Worm (Caenorhabditis elegans) whole organism, L4 larva: ENCODE data around the gene C50B8.5.

Source experiments
- F26F4.8 ChIP-seq: fragments of 200-800 bp; sonication (Bioruptor generic); conservative IDR thresholded peaks from 2 replicates; pipeline ENCODE4 v1.3.6; 2022; ENCODE audit warnings: missing genetic modification characterization, missing compliant biosample characterization
- F49E8.2 ChIP-seq: sonication (generic microtip); optimal IDR thresholded peaks from 2 replicates; lab custom pipeline; 2016; ENCODE audit warnings: missing compliant biosample characterization, mild to moderate bottlenecking, missing genetic modification characterization, borderline replicate concordance
- aha-1 ChIP-seq: fragments of 150-350 bp; peaks from one replicate; lab custom pipeline; 2014; ENCODE audit warnings: missing biosample characterization, missing genetic modification characterization
- aly-2 ChIP-seq: sonication (generic microtip); optimal IDR thresholded peaks from 2 replicates; lab custom pipeline; 2018; ENCODE audit warnings: missing biosample characterization, missing genetic modification characterization
- ama-1 ChIP-seq: fragments of 150-350 bp; optimal IDR thresholded peaks from 2 replicates; lab custom pipeline; 2014; ENCODE audit warnings: inconsistent platforms, mixed read lengths
- daf-19 ChIP-seq: fragments of 200-800 bp; sonication (Bioruptor generic); conservative IDR thresholded peaks from 2 replicates; pipeline ENCODE4 v1.3.6; 2022; ENCODE audit warnings: missing genetic modification characterization, missing compliant biosample characterization
- dve-1 ChIP-seq: sonication (generic microtip); optimal IDR thresholded peaks from 2 replicates; lab custom pipeline; 2017; ENCODE audit warnings: antibody characterized with exemption, mild to moderate bottlenecking, missing genetic modification characterization, missing compliant biosample characterization; ENCODE audit not compliant: insufficient read depth
- fkh-10 ChIP-seq: fragments of 150-350 bp; optimal IDR thresholded peaks from 2 replicates; lab custom pipeline; 2014; ENCODE audit warnings: missing biosample characterization, missing genetic modification reagents, missing genetic modification characterization
- gei-8 ChIP-seq: fragments of 200-800 bp; sonication (Bioruptor generic); optimal IDR thresholded peaks from 2 replicates; lab custom pipeline; 2018; ENCODE audit warnings: mild to moderate bottlenecking, missing genetic modification characterization, missing compliant biosample characterization
- lin-15B ChIP-seq: fragments of 150-350 bp; sonication (generic microtip); optimal IDR thresholded peaks from 3 replicates; lab custom pipeline; 2014; ENCODE audit warnings: missing biosample characterization, missing genetic modification characterization
- lin-38 ChIP-seq: fragments of 200-800 bp; sonication (Bioruptor generic); IDR thresholded peaks from 2 replicates; pipeline ENCODE4 v1.3.6; 2022; ENCODE audit warnings: missing genetic modification reagents, missing genetic modification characterization, missing compliant biosample characterization
- nhr-237 ChIP-seq: sonication (generic microtip); optimal IDR thresholded peaks from 2 replicates; lab custom pipeline; 2017; ENCODE audit warnings: missing biosample characterization, missing genetic modification characterization
- nhr-28 ChIP-seq: fragments of 150-350 bp; optimal IDR thresholded peaks from 2 replicates; lab custom pipeline; 2014; ENCODE audit warnings: missing biosample characterization, missing genetic modification characterization
- pha-4 ChIP-seq, 2 experiments: fragments of 150-350 bp in 1 of 2; fragments of 200-800 bp in 1 of 2; sonication (Bioruptor generic) in 1 of 2; IDR thresholded peaks in 1 of 2; optimal IDR thresholded peaks in 1 of 2; 2 replicates each; pipeline versions ENCODE4 v1.3.6 to Lab custom; 2014 to 2022; ENCODE audit warnings: missing genetic modification characterization in 2 of 2, missing genetic modification reagents in 2 of 2, missing biosample characterization in 1 of 2, missing compliant biosample characterization in 1 of 2

- TF ChIP-seq F49E8.2 (tag; lab: Kevin White, UChicago) = no peak
- TF ChIP-seq F26F4.8 (GFP tag; lab: Robert Waterston, UW) = no peak
- TF ChIP-seq fkh-10 (GFP tag; lab: Kevin White, UChicago) = no peak
- TF ChIP-seq lin-38 (GFP tag; lab: Robert Waterston, UW) = no peak
- no peak for TF ChIP-seq gei-8 (GFP tag; lab: Kevin White, UChicago)
- TF ChIP-seq aha-1 (tag; lab: Kevin White, UChicago) = no peak
- TF ChIP-seq aly-2 (tag; lab: Kevin White, UChicago) = no peak
- no peak for TF ChIP-seq pha-4 (GFP tag; IDR thresholded peaks at IDR 0.05; lab: Robert Waterston, UW)
- no peak for TF ChIP-seq pha-4 (tag; optimal IDR thresholded peaks at IDR 0.05; lab: Kevin White, UChicago)
- TF ChIP-seq nhr-28 (tag; lab: Kevin White, UChicago) = peak; percentile 18
- TF ChIP-seq lin-15B (tag; lab: Kevin White, UChicago) = no peak
- no peak for TF ChIP-seq nhr-237 (tag; lab: Kevin White, UChicago)
- no peak for TF ChIP-seq dve-1 (tag; lab: Kevin White, UChicago)
- TF ChIP-seq ama-1 = no peak
- no peak for TF ChIP-seq daf-19 (GFP tag; lab: Robert Waterston, UW)
Measured at ce11 chrV:13577463-13577862, 3.3 kb upstream of the C50B8.5 start.
